Worm (Caenorhabditis elegans) whole organism, young adult: Measurements from ENCODE around the gene fbxa-164.
"Not testable (repeated sequence)": the region's sequence is repeated elsewhere in the genome, so short reads cannot be mapped to it uniquely, and the experiment has no call there.

Source experiments
- F49E8.2 ChIP-seq: sonication (generic microtip); optimal IDR thresholded peaks from 3 replicates; lab custom pipeline; 2017; ENCODE audit warnings: missing genetic modification characterization, mild to moderate bottlenecking, missing compliant biosample characterization, antibody characterized with exemption, moderate library complexity; ENCODE audit not compliant: insufficient read depth
- Y95B8A.8 ChIP-seq: fragments of 200-800 bp; sonication (Bioruptor generic); IDR thresholded peaks from 2 replicates; pipeline ENCODE4 v1.3.6; 2022; ENCODE audit warnings: missing genetic modification reagents, missing genetic modification characterization, missing compliant biosample characterization
- ets-4 ChIP-seq: fragments of 200-800 bp; sonication (Bioruptor generic); optimal IDR thresholded peaks from 2 replicates; lab custom pipeline; 2018; ENCODE audit warnings: mild to moderate bottlenecking, missing genetic modification characterization, missing compliant biosample characterization
- nhr-27 ChIP-seq: fragments of 200-800 bp; sonication (Bioruptor generic); optimal IDR thresholded peaks from 2 replicates; lab custom pipeline; 2018; ENCODE audit warnings: mild to moderate bottlenecking, missing genetic modification characterization, moderate library complexity, missing compliant biosample characterization
- pha-4 ChIP-seq: fragments of 150-350 bp; sonication (generic microtip); optimal IDR thresholded peaks from 2 replicates; lab custom pipeline; 2014; ENCODE audit warnings: missing biosample characterization, missing genetic modification reagents, missing genetic modification characterization
- repo-1 ChIP-seq: sonication (generic microtip); optimal IDR thresholded peaks from 2 replicates; lab custom pipeline; 2017; ENCODE audit warnings: mild to moderate bottlenecking, missing genetic modification characterization, missing compliant biosample characterization
- unc-62 ChIP-seq: fragments of 150-350 bp; optimal IDR thresholded peaks from 2 replicates; lab custom pipeline; 2014; ENCODE audit warnings: missing biosample characterization, missing genetic modification reagents, missing genetic modification characterization

DNA sequence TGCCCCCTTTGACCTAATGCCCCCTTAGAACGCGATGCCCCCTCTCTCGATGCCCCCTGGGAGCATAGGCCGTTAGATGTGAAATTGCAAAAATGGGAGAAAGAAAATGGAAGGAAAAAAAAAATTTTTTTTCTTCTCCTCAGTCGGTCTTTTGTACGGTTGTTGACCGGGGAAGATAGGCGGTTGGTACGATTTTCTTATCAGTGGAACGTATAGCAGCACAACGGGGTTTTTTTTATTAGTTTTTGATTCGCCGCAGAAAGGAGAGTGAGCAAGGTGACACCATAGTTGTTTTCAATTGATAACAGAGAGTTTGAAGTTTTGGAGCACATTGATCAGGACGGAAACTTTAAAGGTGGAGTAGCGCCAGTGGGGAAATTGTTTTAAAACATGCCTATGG is 45.9 kb upstream of the fbxa-164 start:
- TF ChIP-seq pha-4; Y95B8A.8 (GFP tag; lab: Robert Waterston, UW); repo-1 (tag; lab: Kevin White, UChicago); unc-62 (GFP tag; lab: Kevin White, UChicago); F49E8.2; ets-4 (GFP tag; lab: Kevin White, UChicago); nhr-27 (tag; lab: Kevin White, UChicago): not testable (repeated sequence)
